Fruit fly (Drosophila melanogaster) whole organism, adult: Measurements from ENCODE around the gene Prim2.

ENCODE experiments used
- CG11617 ChIP-seq: fragments of 200-800 bp; sonication (Bioruptor generic); optimal IDR thresholded peaks from 2 replicates; lab custom pipeline; 2017; ENCODE audit warnings: mild to moderate bottlenecking, missing biosample characterization, missing genetic modification reagents, missing genetic modification characterization
- CG12768 ChIP-seq: fragments of 200-800 bp; sonication (Bioruptor generic); optimal IDR thresholded peaks from 2 replicates; lab custom pipeline; 2017; ENCODE audit warnings: missing biosample characterization, missing genetic modification characterization, mild to moderate bottlenecking, moderate library complexity, missing genetic modification reagents
- CG14711 ChIP-seq: fragments of 200-800 bp; sonication (Bioruptor generic); optimal IDR thresholded peaks from 2 replicates; lab custom pipeline; 2018; ENCODE audit warnings: missing biosample characterization, mild to moderate bottlenecking, missing genetic modification characterization, moderate library complexity
- CG1620 ChIP-seq: fragments of 200-800 bp; sonication (Bioruptor generic); optimal IDR thresholded peaks from 2 replicates; lab custom pipeline; 2016; ENCODE audit warnings: missing biosample characterization, missing genetic modification characterization
- CG33017 ChIP-seq: fragments of 200-800 bp; sonication (Bioruptor generic); optimal IDR thresholded peaks from 2 replicates; lab custom pipeline; 2018; ENCODE audit warnings: missing biosample characterization, mild to moderate bottlenecking, missing genetic modification characterization, moderate library complexity
- CG5204 ChIP-seq: fragments of 200-800 bp; sonication (Bioruptor generic); optimal IDR thresholded peaks from 2 replicates; lab custom pipeline; 2016; ENCODE audit warnings: missing biosample characterization, missing genetic modification characterization
- CG7045 ChIP-seq: fragments of 200-800 bp; sonication (Bioruptor generic); optimal IDR thresholded peaks from 2 replicates; lab custom pipeline; 2017; ENCODE audit warnings: missing biosample characterization, mild to moderate bottlenecking, missing genetic modification characterization
- CG7101 ChIP-seq: fragments of 200-800 bp; sonication (Bioruptor generic); optimal IDR thresholded peaks from 2 replicates; lab custom pipeline; 2018; ENCODE audit warnings: missing biosample characterization, mild to moderate bottlenecking, missing genetic modification characterization, moderate library complexity
- Clk ChIP-seq: fragments of 200-800 bp; sonication (Bioruptor generic); optimal IDR thresholded peaks from 2 replicates; lab custom pipeline; 2017; ENCODE audit warnings: missing biosample characterization, missing genetic modification characterization
- Crg-1 ChIP-seq: fragments of 200-800 bp; sonication (Bioruptor generic); optimal IDR thresholded peaks from 2 replicates; lab custom pipeline; 2016; ENCODE audit warnings: missing biosample characterization, missing genetic modification characterization
- Hr96 ChIP-seq: fragments of 200-800 bp; sonication (Bioruptor generic); optimal IDR thresholded peaks from 2 replicates; lab custom pipeline; 2016; ENCODE audit warnings: missing biosample characterization, missing genetic modification characterization
- Mnt ChIP-seq: fragments of 200-800 bp; sonication (Bioruptor generic); optimal IDR thresholded peaks from 2 replicates; lab custom pipeline; 2016; ENCODE audit warnings: missing biosample characterization, mild to moderate bottlenecking, missing genetic modification characterization
- bab1 ChIP-seq: fragments of 200-800 bp; sonication (Bioruptor generic); optimal IDR thresholded peaks from 3 replicates; lab custom pipeline; 2019; ENCODE audit warnings: missing biosample characterization, mild to moderate bottlenecking, missing genetic modification characterization, moderate library complexity
- cic ChIP-seq: fragments of 200-800 bp; sonication (Bioruptor generic); optimal IDR thresholded peaks from 2 replicates; lab custom pipeline; 2017; ENCODE audit warnings: missing biosample characterization, mild to moderate bottlenecking, missing genetic modification characterization, moderate library complexity
- cnc ChIP-seq, 2 experiments: fragments of >200 bp; optimal IDR thresholded peaks; 2 replicates each; lab custom pipeline; 2017
- kay ChIP-seq: fragments of 200-800 bp; sonication (Bioruptor generic); peaks from one replicate; lab custom pipeline; 2016; ENCODE audit warnings: missing biosample characterization, missing genetic modification characterization, borderline replicate concordance
- ovo ChIP-seq: fragments of 200-800 bp; sonication (Bioruptor generic); optimal IDR thresholded peaks from 2 replicates; lab custom pipeline; 2016; ENCODE audit warnings: missing biosample characterization, missing genetic modification characterization
- pad ChIP-seq: fragments of 200-800 bp; sonication (Bioruptor generic); optimal IDR thresholded peaks from 3 replicates; lab custom pipeline; 2017; ENCODE audit warnings: missing biosample characterization, missing genetic modification characterization, mild to moderate bottlenecking, moderate library complexity, missing genetic modification reagents
- tj ChIP-seq: fragments of 200-800 bp; sonication (Bioruptor generic); optimal IDR thresholded peaks from 3 replicates; lab custom pipeline; 2017; ENCODE audit warnings: missing biosample characterization, mild to moderate bottlenecking, missing genetic modification characterization, moderate library complexity
- toe ChIP-seq: fragments of 200-800 bp; sonication (Bioruptor generic); optimal IDR thresholded peaks from 2 replicates; lab custom pipeline; 2016; ENCODE audit warnings: missing biosample characterization, missing genetic modification characterization

Gene Prim2

DNA sequence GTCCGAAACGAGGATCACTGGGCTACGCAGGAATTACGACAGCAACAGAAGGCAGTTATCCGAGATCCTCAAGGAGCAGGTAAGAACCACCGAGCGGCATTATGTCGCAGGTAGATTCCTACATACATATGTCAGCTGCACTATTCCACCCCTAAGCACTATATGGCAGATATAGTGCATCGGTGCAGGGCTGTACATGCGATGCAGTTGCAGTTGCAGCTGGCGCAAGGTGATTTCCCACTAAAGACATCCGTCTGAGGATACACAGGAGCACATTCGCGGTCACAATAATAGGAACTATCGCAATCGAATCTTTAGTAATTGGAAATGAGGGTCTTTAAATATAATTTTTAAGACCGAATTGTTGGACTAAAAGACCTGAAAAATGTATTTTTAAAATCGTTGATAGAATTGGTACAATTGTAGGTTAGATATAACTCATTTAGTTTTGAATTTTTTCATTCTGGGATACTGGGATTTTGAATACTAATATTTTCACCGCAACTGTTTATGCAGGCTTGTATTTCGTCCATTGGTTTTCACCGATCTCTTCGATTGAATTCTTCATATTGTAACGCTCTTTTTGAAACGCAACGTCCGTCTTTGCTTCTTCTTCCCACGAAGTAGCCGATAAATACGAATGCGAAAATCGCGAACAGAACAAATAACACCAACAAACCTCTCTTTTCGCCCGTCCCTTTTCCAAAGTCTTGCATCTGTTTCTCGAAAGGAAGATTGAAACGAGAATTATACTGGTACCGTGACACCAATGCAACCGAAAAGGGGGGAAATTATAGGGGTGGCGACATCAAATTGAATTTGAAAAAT is 41.5 kb upstream of the Prim2 start:
- TF ChIP-seq pad (GFP tag; lab: Kevin White, UChicago) (no peak), toe (GFP tag; lab: Kevin White, UChicago) (no peak), CG14711 (tag; lab: Kevin White, UChicago) (no peak), CG12768 (GFP tag; lab: Kevin White, UChicago) (no peak)

DNA sequence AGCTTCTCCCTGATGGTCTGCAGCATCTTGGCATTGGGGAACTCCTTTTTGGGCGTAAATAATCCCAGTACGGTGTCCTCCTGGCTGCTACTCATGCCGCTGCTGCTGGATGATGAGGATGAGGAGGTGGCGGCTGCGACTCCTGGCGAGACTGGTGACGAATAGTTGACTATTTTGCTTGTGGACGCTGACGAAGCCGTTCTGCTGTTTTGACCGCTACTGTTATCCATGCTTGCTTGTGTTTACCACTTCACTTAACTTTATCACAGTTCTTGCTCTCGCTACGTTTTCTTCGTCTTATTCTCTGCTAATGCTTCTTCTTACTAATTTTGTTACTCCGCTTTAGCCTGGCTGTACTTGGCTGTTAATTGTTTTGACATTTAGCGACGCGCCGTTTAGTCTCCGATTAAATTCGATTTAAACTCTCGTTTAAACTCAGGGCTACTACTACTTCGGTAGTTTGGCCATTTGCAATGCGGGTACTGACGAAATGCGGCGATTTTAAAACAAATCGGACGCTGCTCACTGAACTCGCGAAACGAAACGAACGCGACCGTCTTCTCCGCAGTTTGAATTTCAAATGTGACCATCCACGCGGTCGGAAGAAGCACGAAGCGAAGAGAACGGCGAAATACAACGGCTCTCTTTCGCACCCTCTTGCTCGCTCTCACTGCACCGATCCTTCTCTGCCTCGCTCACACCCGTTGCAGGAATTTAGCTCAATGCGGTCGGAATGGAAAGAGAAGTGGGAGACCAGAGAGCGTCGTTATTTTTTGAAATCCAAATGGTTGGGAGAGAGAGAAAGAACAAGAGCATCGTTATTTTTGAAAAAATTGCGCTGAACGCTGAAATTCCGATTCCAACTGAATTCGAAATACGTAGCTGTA is 39.9 kb upstream of the Prim2 start, which contains the start of gene trbl:
Gene trbl, minus strand, starts transcription at position 584 of the 887 bp plus-strand sequence.
- peak; percentile 21 for TF ChIP-seq CG14711 (tag; lab: Kevin White, UChicago)
- TF ChIP-seq kay (GFP tag; lab: Kevin White, UChicago) = no peak
- TF ChIP-seq bab1 (GFP tag; lab: Kevin White, UChicago) = peak; percentile 70
- peak; percentile 50 for TF ChIP-seq CG12768 (GFP tag; lab: Kevin White, UChicago)
- TF ChIP-seq Clk (GFP tag; lab: Kevin White, UChicago) = no peak
- TF ChIP-seq Hr96 (GFP tag; lab: Kevin White, UChicago) = no peak
- no peak for TF ChIP-seq CG1620 (GFP tag; lab: Kevin White, UChicago)
- TF ChIP-seq pad (GFP tag; lab: Kevin White, UChicago) = peak; percentile 24
- peak; percentile 62 for TF ChIP-seq ovo (GFP tag; lab: Kevin White, UChicago)
- TF ChIP-seq Crg-1 = peak; percentile 14
- peak; percentile 54 for TF ChIP-seq CG7045 (GFP tag; lab: Kevin White, UChicago)
- TF ChIP-seq cnc (optimal IDR thresholded peaks at IDR 0.05; lab: Kevin White, UChicago) = no peak
- peak; percentile 59 for TF ChIP-seq CG7101 (tag; lab: Kevin White, UChicago)
- TF ChIP-seq Mnt = peak; percentile 94
- TF ChIP-seq CG11617 (GFP tag; lab: Kevin White, UChicago) = peak; percentile 64
- TF ChIP-seq toe (GFP tag; lab: Kevin White, UChicago) = no peak
- TF ChIP-seq cic (GFP tag; lab: Kevin White, UChicago) = peak; percentile 73
- TF ChIP-seq CG5204 = no peak
- TF ChIP-seq CG33017 (tag; lab: Kevin White, UChicago) = peak; percentile 64
- TF ChIP-seq tj (GFP tag; lab: Kevin White, UChicago) = peak; percentile 41

DNA sequence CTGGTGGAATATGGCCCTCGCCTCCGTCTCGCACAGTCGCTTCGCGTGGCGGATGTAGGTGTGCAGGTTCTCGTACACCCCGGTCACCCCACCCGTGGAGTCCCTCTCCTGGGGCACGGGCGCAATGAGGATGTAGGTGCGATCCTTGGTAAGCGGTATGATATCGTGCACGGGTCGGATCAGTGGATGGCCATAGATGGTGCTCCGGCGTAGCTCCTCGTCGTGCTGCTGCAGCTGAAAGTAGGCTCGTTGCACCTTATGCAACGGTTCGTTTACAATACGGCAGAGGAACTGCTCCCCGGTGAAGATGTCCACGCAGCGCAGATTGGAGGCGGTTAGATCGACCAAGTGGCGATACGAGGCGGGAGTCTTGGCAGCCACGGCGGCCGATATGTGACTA is 39.1 kb upstream of the Prim2 start:
- TF ChIP-seq CG12768 (GFP tag; lab: Kevin White, UChicago) (no peak), ovo (GFP tag; lab: Kevin White, UChicago) (no peak), kay (GFP tag; lab: Kevin White, UChicago) (no peak), CG33017 (tag; lab: Kevin White, UChicago) (no peak), Hr96 (GFP tag; lab: Kevin White, UChicago) (no peak), CG11617 (GFP tag; lab: Kevin White, UChicago) (no peak), CG7101 (tag; lab: Kevin White, UChicago) (no peak)

DNA sequence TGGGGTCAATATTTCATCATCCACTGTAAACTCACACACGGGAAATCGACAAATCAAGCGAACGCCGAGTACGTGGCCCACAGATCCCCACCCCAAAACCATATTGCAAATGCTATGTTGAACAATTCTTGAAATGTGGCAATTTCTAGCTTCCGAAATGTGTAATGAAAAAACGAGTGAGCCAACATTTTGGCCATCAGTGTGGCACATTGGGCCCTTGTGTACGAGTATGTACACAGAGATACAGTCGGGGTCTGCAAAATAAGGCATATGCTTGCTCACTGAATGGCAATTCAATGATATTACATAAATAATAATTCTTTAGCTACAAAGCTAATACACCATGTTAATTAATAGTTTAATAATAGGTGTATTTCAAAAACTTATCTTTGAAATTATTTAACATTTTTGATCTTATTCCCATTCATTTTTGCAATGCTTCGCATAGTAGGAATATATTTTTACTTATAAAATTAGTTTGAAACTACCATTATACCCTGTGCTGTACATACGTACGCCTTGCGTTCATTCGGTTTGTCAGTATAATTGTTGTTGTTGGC is 38.2 kb upstream of the Prim2 start:
- TF ChIP-seq toe (GFP tag; lab: Kevin White, UChicago) = peak; percentile 68
- TF ChIP-seq CG12768 (GFP tag; lab: Kevin White, UChicago) = peak; percentile 73
- no peak for TF ChIP-seq cnc (optimal IDR thresholded peaks at IDR 0.05; lab: Kevin White, UChicago)
- TF ChIP-seq pad (GFP tag; lab: Kevin White, UChicago) = peak; percentile 72
- peak; percentile 74 for TF ChIP-seq CG1620 (GFP tag; lab: Kevin White, UChicago)
- peak; percentile 72 for TF ChIP-seq CG5204
- TF ChIP-seq CG7101 (tag; lab: Kevin White, UChicago) = peak; percentile 84
- no peak for TF ChIP-seq Clk (GFP tag; lab: Kevin White, UChicago)
- TF ChIP-seq bab1 (GFP tag; lab: Kevin White, UChicago) = peak; percentile 88
- peak; percentile 82 for TF ChIP-seq CG11617 (GFP tag; lab: Kevin White, UChicago)
- peak; percentile 79 for TF ChIP-seq CG14711 (tag; lab: Kevin White, UChicago)
- TF ChIP-seq tj (GFP tag; lab: Kevin White, UChicago) = peak; percentile 76
- TF ChIP-seq ovo (GFP tag; lab: Kevin White, UChicago) = peak; percentile 61
- TF ChIP-seq kay (GFP tag; lab: Kevin White, UChicago) = peak; percentile 91
- TF ChIP-seq Mnt = peak; percentile 31
- TF ChIP-seq Crg-1 = peak; percentile 55
- TF ChIP-seq cic (GFP tag; lab: Kevin White, UChicago) = no peak
- peak; percentile 79 for TF ChIP-seq CG7045 (GFP tag; lab: Kevin White, UChicago)
- peak; percentile 73 for TF ChIP-seq Hr96 (GFP tag; lab: Kevin White, UChicago)
- TF ChIP-seq CG33017 (tag; lab: Kevin White, UChicago) = peak; percentile 89
